Worm (Caenorhabditis elegans) whole organism, L3 larva: ENCODE results near the gene lelo-3.

Experiments used
- aly-2 ChIP-seq: fragments of 150-350 bp; optimal IDR thresholded peaks from 2 replicates; lab custom pipeline; 2014; ENCODE audit warnings: missing biosample characterization, missing genetic modification characterization
- ama-1 ChIP-seq: fragments of 150-350 bp; optimal IDR thresholded peaks from 2 replicates; lab custom pipeline; 2018
- ceh-16 ChIP-seq: sonication (generic microtip); optimal IDR thresholded peaks from 2 replicates; lab custom pipeline; 2017; ENCODE audit warnings: missing biosample characterization, missing genetic modification characterization
- ceh-28 ChIP-seq: fragments of 150-350 bp; optimal IDR thresholded peaks from 2 replicates; lab custom pipeline; 2014; ENCODE audit warnings: missing biosample characterization, missing genetic modification reagents, missing genetic modification characterization
- ceh-9 ChIP-seq: sonication (generic microtip); optimal IDR thresholded peaks from 2 replicates; lab custom pipeline; 2018; ENCODE audit warnings: missing biosample characterization, missing genetic modification characterization
- egl-27 ChIP-seq: sonication (generic microtip); optimal IDR thresholded peaks from 4 replicates; lab custom pipeline; 2017; ENCODE audit warnings: missing biosample characterization, missing genetic modification reagents, missing genetic modification characterization
- egl-5 ChIP-seq: fragments of 150-350 bp; optimal IDR thresholded peaks from 2 replicates; lab custom pipeline; 2017; ENCODE audit warnings: missing biosample characterization, missing genetic modification reagents, missing genetic modification characterization, inconsistent platforms
- elt-2 ChIP-seq: sonication (generic microtip); optimal IDR thresholded peaks from 2 replicates; lab custom pipeline; 2016; ENCODE audit warnings: missing genetic modification reagents, mild to moderate bottlenecking, missing genetic modification characterization, missing compliant biosample characterization
- elt-3 ChIP-seq, 3 experiments: fragments of 150-350 bp in 1 of 3; sonication (generic microtip) in 2 of 3; optimal IDR thresholded peaks; 2 replicates in 2 of 3; 4 replicates in 1 of 3; lab custom pipeline; 2014 to 2017; ENCODE audit warnings: missing biosample characterization in 3 of 3, missing genetic modification characterization in 3 of 3
- eor-1 ChIP-seq, 2 experiments: fragments of 150-350 bp; optimal IDR thresholded peaks; 2 replicates each; lab custom pipeline; 2014 to 2018; ENCODE audit warnings: missing biosample characterization in 2 of 2, missing genetic modification characterization in 2 of 2
- fos-1 ChIP-seq: fragments of 150-350 bp; optimal IDR thresholded peaks from 2 replicates; lab custom pipeline; 2014; ENCODE audit warnings: missing biosample characterization, missing genetic modification characterization
- hmg-11 ChIP-seq: sonication (generic microtip); optimal IDR thresholded peaks from 2 replicates; lab custom pipeline; 2016; ENCODE audit warnings: missing genetic modification characterization, missing compliant biosample characterization
- jun-1 ChIP-seq: fragments of 150-350 bp; optimal IDR thresholded peaks from 2 replicates; lab custom pipeline; 2014; ENCODE audit warnings: missing biosample characterization, missing genetic modification reagents, missing genetic modification characterization
- lin-15B ChIP-seq: fragments of 150-350 bp; optimal IDR thresholded peaks from 2 replicates; lab custom pipeline; 2014; ENCODE audit warnings: missing biosample characterization, missing genetic modification characterization
- lin-39 ChIP-seq: fragments of 150-350 bp; optimal IDR thresholded peaks from 2 replicates; lab custom pipeline; 2018; ENCODE audit warnings: missing biosample characterization, missing genetic modification reagents, missing genetic modification characterization
- lsy-12 ChIP-seq: sonication (generic microtip); optimal IDR thresholded peaks from 2 replicates; lab custom pipeline; 2016; ENCODE audit warnings: mild to moderate bottlenecking, missing genetic modification characterization, missing compliant biosample characterization
- mdl-1 ChIP-seq: fragments of 150-350 bp; optimal IDR thresholded peaks from 2 replicates; lab custom pipeline; 2014; ENCODE audit warnings: missing biosample characterization, missing genetic modification characterization
- mml-1 ChIP-seq: fragments of 150-350 bp; sonication (generic microtip); optimal IDR thresholded peaks from 3 replicates; lab custom pipeline; 2014; ENCODE audit warnings: missing biosample characterization, missing genetic modification characterization
- nfya-1 ChIP-seq: sonication (generic microtip); optimal IDR thresholded peaks from 2 replicates; lab custom pipeline; 2017; ENCODE audit warnings: missing genetic modification characterization, mild to moderate bottlenecking, missing compliant biosample characterization, antibody characterized with exemption, moderate library complexity; ENCODE audit not compliant: insufficient read depth
- nhr-11 ChIP-seq: fragments of 150-350 bp; optimal IDR thresholded peaks from 2 replicates; lab custom pipeline; 2014; ENCODE audit warnings: missing biosample characterization, missing genetic modification characterization
- nhr-12 ChIP-seq: fragments of 150-350 bp; optimal IDR thresholded peaks from 2 replicates; lab custom pipeline; 2014; ENCODE audit warnings: missing biosample characterization, missing genetic modification characterization
- nhr-23 ChIP-seq: fragments of 150-350 bp; optimal IDR thresholded peaks from 2 replicates; lab custom pipeline; 2014; ENCODE audit warnings: missing biosample characterization, missing genetic modification reagents, missing genetic modification characterization
- nhr-237 ChIP-seq: fragments of 150-350 bp; optimal IDR thresholded peaks from 2 replicates; lab custom pipeline; 2014; ENCODE audit warnings: missing biosample characterization, missing genetic modification characterization
- nhr-25 ChIP-seq: sonication (generic microtip); optimal IDR thresholded peaks from 2 replicates; lab custom pipeline; 2017; ENCODE audit warnings: missing biosample characterization, missing genetic modification characterization
- nhr-28 ChIP-seq: fragments of 150-350 bp; optimal IDR thresholded peaks from 2 replicates; lab custom pipeline; 2014; ENCODE audit warnings: missing biosample characterization, missing genetic modification characterization
- nhr-43 ChIP-seq: sonication (generic microtip); optimal IDR thresholded peaks from 2 replicates; lab custom pipeline; 2016; ENCODE audit warnings: mild to moderate bottlenecking, missing genetic modification characterization, missing compliant biosample characterization; ENCODE audit not compliant: poor library complexity, severe bottlenecking
- nhr-67 ChIP-seq: fragments of 150-350 bp; optimal IDR thresholded peaks from 2 replicates; lab custom pipeline; 2014; ENCODE audit warnings: missing biosample characterization, missing genetic modification characterization
- nhr-77 ChIP-seq: fragments of 150-350 bp; optimal IDR thresholded peaks from 2 replicates; lab custom pipeline; 2014; ENCODE audit warnings: missing biosample characterization, missing genetic modification characterization
- pha-4 ChIP-seq: fragments of 150-350 bp; optimal IDR thresholded peaks from 2 replicates; lab custom pipeline; 2014; ENCODE audit warnings: missing biosample characterization, missing genetic modification reagents, missing genetic modification characterization
- skn-1 ChIP-seq: fragments of 150-350 bp; optimal IDR thresholded peaks from 2 replicates; lab custom pipeline; 2014; ENCODE audit warnings: missing biosample characterization, missing genetic modification characterization
- snpc-4 ChIP-seq: fragments of 150-350 bp; optimal IDR thresholded peaks from 2 replicates; lab custom pipeline; 2014; ENCODE audit warnings: missing biosample characterization, missing genetic modification characterization
- unc-39 ChIP-seq: sonication (generic microtip); optimal IDR thresholded peaks from 4 replicates; lab custom pipeline; 2017; ENCODE audit warnings: missing biosample characterization, missing genetic modification characterization
- unc-62 ChIP-seq: fragments of 150-350 bp; sonication (generic microtip); optimal IDR thresholded peaks from 4 replicates; lab custom pipeline; 2014; ENCODE audit warnings: missing biosample characterization, missing genetic modification reagents, missing genetic modification characterization
- ztf-11 ChIP-seq: fragments of 150-350 bp; optimal IDR thresholded peaks from 2 replicates; lab custom pipeline; 2014; ENCODE audit warnings: missing biosample characterization, missing genetic modification characterization

lelo-3 gene

ce11 chrX:6052744-6053143, 30.4 kb upstream of the lelo-3 start, which contains the start of gene C45B2.6:
Gene C45B2.6 (plus strand): TSS chrX:6052879.
- peak; percentile 29 for TF ChIP-seq hmg-11 (tag; lab: Kevin White, UChicago)
- TF ChIP-seq nfya-1, result peak; percentile 26
- no peak for TF ChIP-seq ceh-9 (tag; lab: Kevin White, UChicago)
- no peak for TF ChIP-seq ama-1
- peak; percentile 43 for TF ChIP-seq pha-4
- TF ChIP-seq ztf-11 (tag; lab: Kevin White, UChicago), result no peak
- TF ChIP-seq egl-5 (tag; lab: Kevin White, UChicago), result peak; percentile 60
- peak; percentile 15 for TF ChIP-seq nhr-25 (tag; lab: Kevin White, UChicago)
- no peak for TF ChIP-seq ceh-16 (tag; lab: Kevin White, UChicago)
- no peak for TF ChIP-seq lsy-12 (tag; lab: Kevin White, UChicago)
- TF ChIP-seq nhr-12 (tag; lab: Kevin White, UChicago), result no peak
- no peak for TF ChIP-seq nhr-28 (tag; lab: Kevin White, UChicago)
- no peak for TF ChIP-seq nhr-11
- TF ChIP-seq, all 47 proteins: peak for 5

ce11 chrX:6050849-6051248, 28.5 kb upstream of the lelo-3 start:
- TF ChIP-seq pha-4 (no peak), nhr-25 (tag; lab: Kevin White, UChicago) (peak; percentile 39), elt-2 (tag; lab: Kevin White, UChicago) (no peak), nhr-237 (no peak), nhr-11 (no peak), unc-39 (tag; lab: Kevin White, UChicago) (no peak), ceh-16 (tag; lab: Kevin White, UChicago) (no peak), nhr-23 (tag; lab: Kevin White, UChicago) (peak; percentile 59), lin-15B (tag; lab: Kevin White, UChicago) (no peak)
- TF ChIP-seq, all 47 proteins: peak for 2

DNA sequence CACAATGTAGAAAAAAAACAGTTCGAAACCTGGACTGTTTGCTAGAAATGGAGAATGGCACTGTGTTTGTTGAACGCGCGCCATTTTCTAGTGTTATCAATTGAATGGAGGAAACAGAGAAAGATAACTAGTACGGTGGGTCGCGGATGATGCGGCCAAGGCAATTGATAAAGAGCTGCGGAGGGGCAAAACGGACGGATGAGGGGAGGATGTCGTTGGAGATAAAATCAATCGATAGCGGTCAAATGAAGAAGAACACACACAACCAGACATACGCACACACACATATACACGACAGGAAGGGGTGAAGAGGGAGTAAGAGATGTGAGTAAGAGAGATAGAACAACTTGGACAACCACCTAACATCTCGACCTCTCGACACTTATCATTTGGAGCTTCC, 27.7 kb upstream of the lelo-3 start:
- TF ChIP-seq elt-2 (tag; lab: Kevin White, UChicago), result peak; percentile 56
- peak; percentile 68 for TF ChIP-seq nhr-23 (tag; lab: Kevin White, UChicago)
- peak; percentile 80 for TF ChIP-seq ceh-28 (tag; lab: Kevin White, UChicago)
- TF ChIP-seq lin-39 (tag; lab: Kevin White, UChicago), result no peak
- peak in 1 of 3 experiments; percentile 87 for TF ChIP-seq elt-3 (tag; optimal IDR thresholded peaks at IDR 0.05; lab: Kevin White, UChicago)

- TF ChIP-seq nhr-237 (no peak), aly-2 (tag; lab: Kevin White, UChicago) (no peak), ceh-9 (tag; lab: Kevin White, UChicago) (no peak), nhr-67 (tag; lab: Kevin White, UChicago) (no peak), lin-15B (tag; lab: Kevin White, UChicago) (no peak), mml-1 (no peak), unc-62 (GFP tag; lab: Kevin White, UChicago) (no peak), eor-1 (tag; optimal IDR thresholded peaks at IDR 0.05; lab: Kevin White, UChicago) (no peak), mdl-1 (no peak), nhr-77 (no peak), nhr-12 (tag; lab: Kevin White, UChicago) (no peak), nhr-43 (tag; lab: Kevin White, UChicago) (no peak), skn-1 (no peak), egl-27 (tag; lab: Kevin White, UChicago) (no peak), fos-1 (no peak), snpc-4 (tag; lab: Kevin White, UChicago) (no peak), unc-39 (tag; lab: Kevin White, UChicago) (no peak), hmg-11 (tag; lab: Kevin White, UChicago) (no peak)
These were observed 26.1 kb upstream of the lelo-3 start, which contains the start of gene pak-1 for ce11 chrX:6048508-6048907. Gene pak-1 (minus strand): TSS chrX:6048608.

DNA sequence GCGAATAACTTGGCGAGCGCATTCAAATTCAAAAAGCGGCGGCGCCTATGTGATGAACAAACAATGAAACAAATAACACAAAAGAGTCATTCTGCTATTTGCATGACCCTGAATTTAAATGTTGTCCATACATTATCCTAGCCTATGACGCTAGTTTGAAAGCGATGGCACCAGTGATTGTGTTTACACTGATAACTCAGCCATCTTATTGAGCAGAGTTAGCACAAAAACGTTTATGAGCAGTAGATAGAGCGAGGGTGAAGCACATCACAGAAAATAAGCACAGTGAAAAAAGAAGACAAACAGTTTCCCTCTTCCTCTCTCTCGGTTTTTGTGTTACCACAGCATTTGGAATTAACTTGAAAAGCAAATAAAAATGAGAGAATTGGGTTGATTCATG, 20.9 kb upstream of the lelo-3 start:
- TF ChIP-seq pha-4, result peak; percentile 79
- peak; percentile 37 for TF ChIP-seq jun-1 (tag; lab: Kevin White, UChicago)
- peak; percentile 8 for TF ChIP-seq elt-2 (tag; lab: Kevin White, UChicago)
- TF ChIP-seq egl-5 (tag; lab: Kevin White, UChicago), result no peak
- TF ChIP-seq nhr-25 (tag; lab: Kevin White, UChicago), result no peak
- TF ChIP-seq elt-3 (tag; optimal IDR thresholded peaks at IDR 0.05; lab: Kevin White, UChicago), result no peak
